Fruit fly (Drosophila melanogaster): ENCODE results near the gene CG31342.

CG31342 gene

dm6 chr3R:12982167-12982981 lies 3.5 kb upstream of the CG31342 start (continued):
- TF ChIP-seq CG34376 (GFP tag; optimal IDR thresholded peaks at IDR 0.05): peak; percentile 86
- peak; percentile 50 for TF ChIP-seq CG3995 (GFP tag; optimal IDR thresholded peaks at IDR 0.05)
- TF ChIP-seq NK7.1 (GFP tag; optimal IDR thresholded peaks at IDR 0.05): no peak
- TF ChIP-seq BEAF-32 (GFP tag; optimal IDR thresholded peaks at IDR 0.05): no peak
- no peak for TF ChIP-seq pros (GFP tag; optimal IDR thresholded peaks at IDR 0.05)
- no peak for TF ChIP-seq inv (GFP tag; IDR thresholded peaks at IDR 0.05; ENCODE audit: partially characterized antibody)
- TF ChIP-seq odd (GFP tag; optimal IDR thresholded peaks at IDR 0.05): peak; percentile 55
- peak; percentile 37; the same call in 1 of the 2 replicates for TF ChIP-seq CG14441 (GFP tag; IDR thresholded peaks at IDR 0.05)
- TF ChIP-seq ATbp (GFP tag; optimal IDR thresholded peaks at IDR 0.05): peak; percentile 46
- peak; percentile 57; the same call in 1 of the 2 replicates for TF ChIP-seq CG17328 (GFP tag; IDR thresholded peaks at IDR 0.05)
- no peak for TF ChIP-seq Gug (GFP tag; IDR thresholded peaks at IDR 0.05)
- TF ChIP-seq seq (GFP tag; IDR thresholded peaks at IDR 0.05): peak; percentile 76
- TF ChIP-seq CG30403 (GFP tag; optimal IDR thresholded peaks at IDR 0.05): peak; percentile 64
- TF ChIP-seq trh (GFP tag; optimal IDR thresholded peaks at IDR 0.05): no peak
- peak; percentile 51 for TF ChIP-seq CG18011 (GFP tag; optimal IDR thresholded peaks at IDR 0.05)
- peak; percentile 38 for TF ChIP-seq slou (GFP tag; optimal IDR thresholded peaks at IDR 0.05)
- TF ChIP-seq CG3281 (GFP tag; optimal IDR thresholded peaks at IDR 0.05): peak; percentile 91
- TF ChIP-seq trem (tag; optimal IDR thresholded peaks at IDR 0.05): peak; percentile 14
- TF ChIP-seq nom (GFP tag; optimal IDR thresholded peaks at IDR 0.05): peak; percentile 58
- no peak for TF ChIP-seq Hr78 (GFP tag; optimal IDR thresholded peaks at IDR 0.05)
- peak; percentile 76 for TF ChIP-seq CG2889 (GFP tag; IDR thresholded peaks at IDR 0.05)
- no peak for TF ChIP-seq br (optimal IDR thresholded peaks at IDR 0.05)
- TF ChIP-seq tgo (GFP tag; IDR thresholded peaks at IDR 0.05): peak; percentile 43; the same call in 1 of the 3 replicates
- no peak for TF ChIP-seq sima (GFP tag; optimal IDR thresholded peaks at IDR 0.05)
- TF ChIP-seq pho (GFP tag; optimal IDR thresholded peaks at IDR 0.05): no peak
- TF ChIP-seq Drgx (GFP tag; IDR thresholded peaks at IDR 0.05): peak; percentile 70
- TF ChIP-seq knrl (GFP tag; IDR thresholded peaks at IDR 0.05; ENCODE audit: partially characterized antibody): no peak
- peak; percentile 39; the same call in 1 of the 2 replicates for TF ChIP-seq CG32767 (GFP tag; IDR thresholded peaks at IDR 0.05)
- peak; percentile 42 for TF ChIP-seq Asciz (GFP tag; optimal IDR thresholded peaks at IDR 0.05)
- TF ChIP-seq CG16779 (GFP tag; IDR thresholded peaks at IDR 0.05): no peak
- TF ChIP-seq btn (GFP tag; optimal IDR thresholded peaks at IDR 0.05): no peak
- TF ChIP-seq pzg (GFP tag; optimal IDR thresholded peaks at IDR 0.05): no peak
- TF ChIP-seq Hmx (GFP tag; optimal IDR thresholded peaks at IDR 0.05): peak; percentile 63
- peak; percentile 55 for TF ChIP-seq scrt (GFP tag; optimal IDR thresholded peaks at IDR 0.05)
- no peak for TF ChIP-seq CG6272 (GFP tag; IDR thresholded peaks at IDR 0.05)
- no peak for TF ChIP-seq Dip2 (GFP tag; IDR thresholded peaks at IDR 0.05)
- peak; percentile 53 for TF ChIP-seq dmrt11E (tag; optimal IDR thresholded peaks at IDR 0.05)
- peak; percentile 40 for TF ChIP-seq Deaf1 (tag; optimal IDR thresholded peaks at IDR 0.05)
- no peak for TF ChIP-seq kah (GFP tag; optimal IDR thresholded peaks at IDR 0.05)
- TF ChIP-seq wek (GFP tag; optimal IDR thresholded peaks at IDR 0.05): peak; percentile 19
- TF ChIP-seq CG8924 (tag; optimal IDR thresholded peaks at IDR 0.05): peak; percentile 60
- TF ChIP-seq Elba2 (GFP tag; optimal IDR thresholded peaks at IDR 0.05): no peak
- TF ChIP-seq cato (GFP tag; optimal IDR thresholded peaks at IDR 0.05; ENCODE audit: borderline replicate concordance): peak; percentile 43
- TF ChIP-seq CG3726 (GFP tag; IDR thresholded peaks at IDR 0.05): no peak
- TF ChIP-seq CG18476 (GFP tag; optimal IDR thresholded peaks at IDR 0.05): peak; percentile 31
- TF ChIP-seq dysf (GFP tag; IDR thresholded peaks at IDR 0.05): peak; percentile 83
- peak; percentile 72 for TF ChIP-seq mirr (GFP tag; optimal IDR thresholded peaks at IDR 0.05)
- peak; percentile 13 for TF ChIP-seq CG4707 (GFP tag; optimal IDR thresholded peaks at IDR 0.05)
- no peak for TF ChIP-seq CG7963 (GFP tag; IDR thresholded peaks at IDR 0.05; ENCODE audit: partially characterized antibody)
